Fruit fly (Drosophila melanogaster): ENCODE data around the gene CG14053.

Gene CG14053

dm6 chrX:2155868-2156267, 37.8 kb downstream of the CG14053 start (continued):
- TF ChIP-seq CG12744 (GFP tag; optimal IDR thresholded peaks at IDR 0.05), result no peak
- no peak for TF ChIP-seq ssp (GFP tag; IDR thresholded peaks at IDR 0.05)
- TF ChIP-seq onecut (GFP tag; IDR thresholded peaks at IDR 0.05), result no peak
- no peak for TF ChIP-seq H15 (GFP tag; IDR thresholded peaks at IDR 0.05)
- TF ChIP-seq CG2129 (GFP tag; IDR thresholded peaks at IDR 0.05; ENCODE audit: partially characterized antibody), result no peak
- TF ChIP-seq wdn (GFP tag; IDR thresholded peaks at IDR 0.05), result no peak
- no peak for TF ChIP-seq Side (GFP tag; optimal IDR thresholded peaks at IDR 0.05)
- no peak for TF ChIP-seq CG4404 (GFP tag; IDR thresholded peaks at IDR 0.05)
- no peak for TF ChIP-seq CG14014 (GFP tag; IDR thresholded peaks at IDR 0.05)
- peak; percentile 96 for TF ChIP-seq CG1832 (GFP tag; optimal IDR thresholded peaks at IDR 0.05)
- no peak for TF ChIP-seq tgo (GFP tag; IDR thresholded peaks at IDR 0.05)
- TF ChIP-seq Deaf1 (tag; optimal IDR thresholded peaks at IDR 0.05), result peak; percentile 24
- no peak for TF ChIP-seq shn (GFP tag; optimal IDR thresholded peaks at IDR 0.05)
- no peak for TF ChIP-seq Mes4 (GFP tag; optimal IDR thresholded peaks at IDR 0.05)
- TF ChIP-seq luna (GFP tag; optimal IDR thresholded peaks at IDR 0.05), result no peak
- no peak for TF ChIP-seq CrebB (tag; optimal IDR thresholded peaks at IDR 0.05)
- no peak for TF ChIP-seq CG7928 (GFP tag; optimal IDR thresholded peaks at IDR 0.05)
- TF ChIP-seq CG4617 (GFP tag; optimal IDR thresholded peaks at IDR 0.05; ENCODE audit: borderline replicate concordance), result no peak
- TF ChIP-seq CG4328 (GFP tag; optimal IDR thresholded peaks at IDR 0.05), result no peak
- no peak for TF ChIP-seq sr (GFP tag; IDR thresholded peaks at IDR 0.05)
- TF ChIP-seq CG7556 (GFP tag; optimal IDR thresholded peaks at IDR 0.05), result no peak
- TF ChIP-seq CG6272 (GFP tag; IDR thresholded peaks at IDR 0.05), result no peak
- no peak for TF ChIP-seq CG3838 (GFP tag; optimal IDR thresholded peaks at IDR 0.05)
- TF ChIP-seq Rfx (GFP tag; IDR thresholded peaks at IDR 0.05), result no peak
- no peak for TF ChIP-seq sc (optimal IDR thresholded peaks at IDR 0.05)
- TF ChIP-seq sc (GFP tag; optimal IDR thresholded peaks at IDR 0.05), result no peak
- TF ChIP-seq MTF-1 (GFP tag; optimal IDR thresholded peaks at IDR 0.05; ENCODE audit: borderline replicate concordance), result no peak
- TF ChIP-seq fd96Cb (tag; optimal IDR thresholded peaks at IDR 0.05), result no peak
- TF ChIP-seq hb (GFP tag; IDR thresholded peaks at IDR 0.05; ENCODE audit: partially characterized antibody), result no peak
- no peak for TF ChIP-seq crp (GFP tag; optimal IDR thresholded peaks at IDR 0.05)
- TF ChIP-seq CG3281 (GFP tag; optimal IDR thresholded peaks at IDR 0.05), result no peak
- TF ChIP-seq CG8089 (GFP tag; optimal IDR thresholded peaks at IDR 0.05), result no peak
- TF ChIP-seq CG1792 (GFP tag; optimal IDR thresholded peaks at IDR 0.05), result no peak
- TF ChIP-seq CG11504 (tag; optimal IDR thresholded peaks at IDR 0.05), result no peak
- no peak for TF ChIP-seq gce (GFP tag; IDR thresholded peaks at IDR 0.05)
- no peak for TF ChIP-seq Neu2 (GFP tag; optimal IDR thresholded peaks at IDR 0.05; ENCODE audit: borderline replicate concordance)
- no peak for TF ChIP-seq p53 (GFP tag; optimal IDR thresholded peaks at IDR 0.05)
- TF ChIP-seq Pdp1 (GFP tag; optimal IDR thresholded peaks at IDR 0.05), result peak in 1 of 2 experiments; percentile 85
- no peak for TF ChIP-seq phol (tag; optimal IDR thresholded peaks at IDR 0.05)
- TF ChIP-seq CG8388 (GFP tag; optimal IDR thresholded peaks at IDR 0.05), result no peak
- TF ChIP-seq slbo (GFP tag; IDR thresholded peaks at IDR 0.05), result peak; percentile 41
- TF ChIP-seq dan (GFP tag; IDR thresholded peaks at IDR 0.05), result no peak
- TF ChIP-seq so (GFP tag; IDR thresholded peaks at IDR 0.05), result peak; percentile 69
- no peak for TF ChIP-seq trem (tag; optimal IDR thresholded peaks at IDR 0.05)
- no peak for TF ChIP-seq CG5953 (GFP tag; IDR thresholded peaks at IDR 0.05)
- no peak for TF ChIP-seq jigr1 (GFP tag; IDR thresholded peaks at IDR 0.05)
- no peak for TF ChIP-seq CG10654 (GFP tag; optimal IDR thresholded peaks at IDR 0.05)
- TF ChIP-seq Asciz (GFP tag; optimal IDR thresholded peaks at IDR 0.05), result no peak
- TF ChIP-seq CG7987 (GFP tag; optimal IDR thresholded peaks at IDR 0.05), result no peak
- TF ChIP-seq CG17829 (tag; optimal IDR thresholded peaks at IDR 0.05), result peak; percentile 32
- TF ChIP-seq jumu (GFP tag; optimal IDR thresholded peaks at IDR 0.05), result no peak
- 0 out of 2 replicates have a peak, but pooled peaks have one; percentile 21 for TF ChIP-seq CG1024 (GFP tag; IDR thresholded peaks at IDR 0.05)
